Worm (Caenorhabditis elegans): ENCODE data around the gene F37A4.2.

The F37A4.2 gene

ce11 chrIII:6681790-6682189, 40.5 kb upstream of the F37A4.2 start:
- TF ChIP-seq nhr-21 (tag; optimal IDR thresholded peaks at IDR 0.05): no peak
- TF ChIP-seq F13H6.1 (tag; optimal IDR thresholded peaks at IDR 0.05): no peak
- no peak for TF ChIP-seq lsy-2 (tag; optimal IDR thresholded peaks at IDR 0.05)
- TF ChIP-seq alr-1 (tag; optimal IDR thresholded peaks at IDR 0.05): no peak
- TF ChIP-seq unc-55 (GFP tag; optimal IDR thresholded peaks at IDR 0.05): no peak
- TF ChIP-seq sma-3 (GFP tag; optimal IDR thresholded peaks at IDR 0.05): no peak
- TF ChIP-seq ztf-1 (GFP tag; conservative IDR thresholded peaks at IDR 0.05): no peak
- no peak for TF ChIP-seq R02D3.7 (tag; optimal IDR thresholded peaks at IDR 0.05)
- TF ChIP-seq ceh-82 (tag; optimal IDR thresholded peaks at IDR 0.05): no peak
- TF ChIP-seq ztf-11 (tag; optimal IDR thresholded peaks at IDR 0.05): no peak
- no peak for TF ChIP-seq nhr-129 (tag; optimal IDR thresholded peaks at IDR 0.05)
- TF ChIP-seq nhr-77 (tag; optimal IDR thresholded peaks at IDR 0.05): no peak
- no peak for TF ChIP-seq elt-3 (tag; optimal IDR thresholded peaks at IDR 0.05)
- TF ChIP-seq nhr-23 (tag; optimal IDR thresholded peaks at IDR 0.05): no peak
- TF ChIP-seq ztf-4 (tag; optimal IDR thresholded peaks at IDR 0.05): no peak
- no peak for TF ChIP-seq sem-4 (tag; optimal IDR thresholded peaks at IDR 0.05)
- TF ChIP-seq ceh-16 (tag; optimal IDR thresholded peaks at IDR 0.05): no peak

DNA sequence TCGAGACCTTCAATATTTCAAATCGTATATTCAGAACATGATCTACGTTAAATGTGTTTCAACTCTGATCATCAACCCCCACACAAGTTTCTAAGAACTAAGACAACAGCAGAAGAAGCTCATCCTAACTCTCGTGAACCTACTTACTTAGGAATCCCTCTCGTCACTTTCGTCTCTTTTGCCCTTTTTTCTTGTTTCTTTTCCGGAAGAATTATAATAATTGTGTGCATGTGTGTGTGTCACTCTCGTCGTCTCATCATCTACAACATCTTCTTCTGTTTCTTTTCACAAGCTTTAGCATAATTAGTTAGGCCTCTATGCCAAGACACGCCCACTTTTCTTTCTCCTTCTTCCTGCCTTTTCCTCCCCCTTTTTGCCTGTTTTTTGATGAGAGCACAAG, 31.8 kb upstream of the F37A4.2 start:
- TF ChIP-seq skn-1 (tag; optimal IDR thresholded peaks at IDR 0.05) (no peak), nhr-25 (tag; optimal IDR thresholded peaks at IDR 0.05) (no peak), lin-13 (GFP tag; optimal IDR thresholded peaks at IDR 0.05) (no peak), nhr-6 (tag; optimal IDR thresholded peaks at IDR 0.05) (no peak), sma-9 (GFP tag; optimal IDR thresholded peaks at IDR 0.05) (peak; percentile 18), sma-9 (tag; optimal IDR thresholded peaks at IDR 0.05) (no peak), ama-1 (optimal IDR thresholded peaks at IDR 0.05) (no peak), blmp-1 (tag; optimal IDR thresholded peaks at IDR 0.05; ENCODE audit: insufficient read depth) (no peak), aly-2 (tag; optimal IDR thresholded peaks at IDR 0.05) (no peak), sem-4 (tag; optimal IDR thresholded peaks at IDR 0.05) (no peak), snpc-4 (tag; optimal IDR thresholded peaks at IDR 0.05) (no peak), nhr-12 (tag; optimal IDR thresholded peaks at IDR 0.05) (no peak), nhr-23 (tag; optimal IDR thresholded peaks at IDR 0.05) (no peak), zag-1 (tag; optimal IDR thresholded peaks at IDR 0.05) (no peak), nhr-21 (tag; optimal IDR thresholded peaks at IDR 0.05) (no peak), alr-1 (tag; optimal IDR thresholded peaks at IDR 0.05) (no peak), R02D3.7 (tag; optimal IDR thresholded peaks at IDR 0.05) (no peak), C34F6.9 (tag; optimal IDR thresholded peaks at IDR 0.05) (peak; percentile 58), F13H6.1 (tag; optimal IDR thresholded peaks at IDR 0.05) (no peak), lsy-2 (tag; optimal IDR thresholded peaks at IDR 0.05) (peak in 1 of 2 experiments; percentile 45), ztf-1 (GFP tag; conservative IDR thresholded peaks at IDR 0.05) (no peak), nhr-77 (tag; optimal IDR thresholded peaks at IDR 0.05) (no peak), crh-2 (tag; optimal IDR thresholded peaks at IDR 0.05) (peak; percentile 21), unc-62 (GFP tag; optimal IDR thresholded peaks at IDR 0.05) (no peak), mdl-1 (tag; optimal IDR thresholded peaks at IDR 0.05) (peak in 1 of 2 experiments; percentile 38), nhr-237 (tag; optimal IDR thresholded peaks at IDR 0.05) (no peak), ztf-11 (tag; optimal IDR thresholded peaks at IDR 0.05) (no peak), mab-5 (tag; optimal IDR thresholded peaks at IDR 0.05) (no peak), ceh-82 (tag; optimal IDR thresholded peaks at IDR 0.05) (no peak)

ce11 chrIII:6693285-6693684, 29.0 kb upstream of the F37A4.2 start:
- TF ChIP-seq nhr-21 (tag; optimal IDR thresholded peaks at IDR 0.05) (no peak), sma-3 (GFP tag; optimal IDR thresholded peaks at IDR 0.05) (no peak), mab-5 (tag; optimal IDR thresholded peaks at IDR 0.05) (no peak), sma-9 (GFP tag; optimal IDR thresholded peaks at IDR 0.05) (peak; percentile 5), sma-9 (tag; optimal IDR thresholded peaks at IDR 0.05) (no peak), fos-1 (tag; optimal IDR thresholded peaks at IDR 0.05) (peak; percentile 93), blmp-1 (tag; optimal IDR thresholded peaks at IDR 0.05; ENCODE audit: insufficient read depth) (no peak), skn-1 (tag; optimal IDR thresholded peaks at IDR 0.05) (peak; percentile 24), nhr-129 (tag; optimal IDR thresholded peaks at IDR 0.05) (no peak), crh-2 (tag; optimal IDR thresholded peaks at IDR 0.05) (peak; percentile 11)

- TF ChIP-seq elt-3 (tag; optimal IDR thresholded peaks at IDR 0.05) (no peak), sma-9 (GFP tag; optimal IDR thresholded peaks at IDR 0.05) (peak; percentile 61), sma-9 (tag; optimal IDR thresholded peaks at IDR 0.05) (no peak), gmeb-1 (tag; optimal IDR thresholded peaks at IDR 0.05) (no peak), unc-55 (GFP tag; optimal IDR thresholded peaks at IDR 0.05) (peak; percentile 75), unc-39 (tag; optimal IDR thresholded peaks at IDR 0.05) (no peak), ztf-11 (tag; optimal IDR thresholded peaks at IDR 0.05) (no peak), fos-1 (tag; optimal IDR thresholded peaks at IDR 0.05) (peak; percentile 25), ztf-1 (GFP tag; conservative IDR thresholded peaks at IDR 0.05) (no peak), zag-1 (tag; optimal IDR thresholded peaks at IDR 0.05) (peak; percentile 49), sem-4 (tag; optimal IDR thresholded peaks at IDR 0.05) (peak; percentile 26), nhr-77 (tag; optimal IDR thresholded peaks at IDR 0.05) (no peak), nhr-11 (tag; optimal IDR thresholded peaks at IDR 0.05) (no peak), peb-1 (tag; optimal IDR thresholded peaks at IDR 0.05) (no peak), lin-13 (GFP tag; optimal IDR thresholded peaks at IDR 0.05) (peak; percentile 46), ceh-82 (tag; optimal IDR thresholded peaks at IDR 0.05) (no peak), ceh-16 (tag; optimal IDR thresholded peaks at IDR 0.05) (no peak), lin-39 (tag; optimal IDR thresholded peaks at IDR 0.05) (no peak), dmd-4 (tag; optimal IDR thresholded peaks at IDR 0.05) (no peak), mbf-1 (tag; optimal IDR thresholded peaks at IDR 0.05) (no peak), ZK546.5 (tag; optimal IDR thresholded peaks at IDR 0.05) (no peak), aly-2 (tag; optimal IDR thresholded peaks at IDR 0.05) (no peak), ama-1 (optimal IDR thresholded peaks at IDR 0.05) (no peak), unc-62 (GFP tag; optimal IDR thresholded peaks at IDR 0.05) (no peak), R02D3.7 (tag; optimal IDR thresholded peaks at IDR 0.05) (no peak), F13H6.1 (tag; optimal IDR thresholded peaks at IDR 0.05) (peak; percentile 21), nhr-12 (tag; optimal IDR thresholded peaks at IDR 0.05) (no peak), mdl-1 (tag; optimal IDR thresholded peaks at IDR 0.05) (peak; percentile 10 to 36), nhr-23 (tag; optimal IDR thresholded peaks at IDR 0.05) (no peak), nhr-25 (tag; optimal IDR thresholded peaks at IDR 0.05) (no peak), ztf-4 (tag; optimal IDR thresholded peaks at IDR 0.05) (peak; percentile 50)
These were observed 27.1 kb upstream of the F37A4.2 start for ce11 chrIII:6695189-6695588.

Measured in whole organism, L2 larva.